Fruit fly (Drosophila melanogaster): ENCODE data around the gene Sap47.

Gene Sap47

dm6 chr3R:15965169-15965568, 30.3 kb downstream of the Sap47 start, which contains the start of the genes CG32856 and Rbf2 (continued):
- TF ChIP-seq CG7786 (GFP tag; optimal IDR thresholded peaks at IDR 0.05) (peak; percentile 84), Bteb2 (GFP tag; optimal IDR thresholded peaks at IDR 0.05) (peak; percentile 88), pum (GFP tag; optimal IDR thresholded peaks at IDR 0.05) (peak; percentile 77), CG10959 (GFP tag; IDR thresholded peaks at IDR 0.05) (no peak), cas (GFP tag; IDR thresholded peaks at IDR 0.05) (peak; percentile 50; the same call in 1 of the 2 replicates), CG43689 (GFP tag; IDR thresholded peaks at IDR 0.05) (0 out of 2 replicates have a peak, but pooled peaks have one; percentile 4), NfI (GFP tag; optimal IDR thresholded peaks at IDR 0.05) (peak; percentile 84), ems (GFP tag; optimal IDR thresholded peaks at IDR 0.05) (peak; percentile 9), tgo (GFP tag; IDR thresholded peaks at IDR 0.05) (no peak), gem (tag; optimal IDR thresholded peaks at IDR 0.05) (peak; percentile 95), grau (tag; optimal IDR thresholded peaks at IDR 0.05) (peak; percentile 91), slp2 (GFP tag; optimal IDR thresholded peaks at IDR 0.05) (peak; percentile 66), vvl (GFP tag; IDR thresholded peaks at IDR 0.05) (peak; percentile 87), CG3838 (GFP tag; optimal IDR thresholded peaks at IDR 0.05) (peak; percentile 63), CG5245 (GFP tag; optimal IDR thresholded peaks at IDR 0.05) (no peak), usp (GFP tag; optimal IDR thresholded peaks at IDR 0.05) (no peak), CG12744 (GFP tag; optimal IDR thresholded peaks at IDR 0.05) (peak; percentile 78), h (optimal IDR thresholded peaks at IDR 0.05) (no peak), sc (optimal IDR thresholded peaks at IDR 0.05) (no peak), sc (GFP tag; optimal IDR thresholded peaks at IDR 0.05) (no peak), CG13287 (GFP tag; IDR thresholded peaks at IDR 0.05; ENCODE audit: partially characterized antibody) (peak; percentile 84), Hey (tag; optimal IDR thresholded peaks at IDR 0.05) (no peak), Mrtf (GFP tag; IDR thresholded peaks at IDR 0.05) (no peak), CG15601 (tag; optimal IDR thresholded peaks at IDR 0.05) (peak; percentile 84), amos (GFP tag; IDR thresholded peaks at IDR 0.05; ENCODE audit: partially characterized antibody) (peak; percentile 75), B-H2 (GFP tag; optimal IDR thresholded peaks at IDR 0.05) (peak; percentile 90), CG6765 (GFP tag; optimal IDR thresholded peaks at IDR 0.05) (peak; percentile 50), CG4854 (GFP tag; optimal IDR thresholded peaks at IDR 0.05) (peak; percentile 41), bab2 (GFP tag; optimal IDR thresholded peaks at IDR 0.05) (peak; percentile 78), CG7963 (GFP tag; IDR thresholded peaks at IDR 0.05; ENCODE audit: partially characterized antibody) (peak; percentile 90), CG1647 (GFP tag; optimal IDR thresholded peaks at IDR 0.05) (peak; percentile 39), salm (tag; optimal IDR thresholded peaks at IDR 0.05) (peak; percentile 75), CG31441 (GFP tag; IDR thresholded peaks at IDR 0.05) (0 out of 2 replicates have a peak, but pooled peaks have one; percentile 20), CG6791 (GFP tag; IDR thresholded peaks at IDR 0.05; ENCODE audit: partially characterized antibody) (peak; percentile 95), dmrt11E (tag; optimal IDR thresholded peaks at IDR 0.05) (peak; percentile 80), CG10431 (GFP tag; optimal IDR thresholded peaks at IDR 0.05) (peak; percentile 58), Ssrp (tag; optimal IDR thresholded peaks at IDR 0.05) (peak; percentile 87), TFAM (GFP tag; optimal IDR thresholded peaks at IDR 0.05) (no peak), eve (GFP tag; optimal IDR thresholded peaks at IDR 0.05) (no peak), CG4707 (GFP tag; optimal IDR thresholded peaks at IDR 0.05) (peak; percentile 50), pho (GFP tag; optimal IDR thresholded peaks at IDR 0.05) (peak; percentile 83), CG7556 (GFP tag; optimal IDR thresholded peaks at IDR 0.05) (peak; percentile 74), wor (GFP tag; IDR thresholded peaks at IDR 0.05) (peak; percentile 62), CrebB (tag; optimal IDR thresholded peaks at IDR 0.05) (peak; percentile 65), nmo (GFP tag; optimal IDR thresholded peaks at IDR 0.05) (peak; percentile 90), CG5953 (GFP tag; IDR thresholded peaks at IDR 0.05) (peak; percentile 14; the same call in 1 of the 2 replicates), Dp (GFP tag; optimal IDR thresholded peaks at IDR 0.05) (peak; percentile 84), CG14860 (GFP tag; IDR thresholded peaks at IDR 0.05; ENCODE audit: partially characterized antibody) (peak; percentile 84), CG31224 (GFP tag; IDR thresholded peaks at IDR 0.05) (no peak), CG3726 (GFP tag; IDR thresholded peaks at IDR 0.05) (no peak), Bdp1 (GFP tag; optimal IDR thresholded peaks at IDR 0.05) (no peak), CG12155 (GFP tag; optimal IDR thresholded peaks at IDR 0.05) (peak; percentile 88)

All from whole organism, embryonic.